Worm (Caenorhabditis elegans): ENCODE measurements around the gene F15G9.6.

DNA sequence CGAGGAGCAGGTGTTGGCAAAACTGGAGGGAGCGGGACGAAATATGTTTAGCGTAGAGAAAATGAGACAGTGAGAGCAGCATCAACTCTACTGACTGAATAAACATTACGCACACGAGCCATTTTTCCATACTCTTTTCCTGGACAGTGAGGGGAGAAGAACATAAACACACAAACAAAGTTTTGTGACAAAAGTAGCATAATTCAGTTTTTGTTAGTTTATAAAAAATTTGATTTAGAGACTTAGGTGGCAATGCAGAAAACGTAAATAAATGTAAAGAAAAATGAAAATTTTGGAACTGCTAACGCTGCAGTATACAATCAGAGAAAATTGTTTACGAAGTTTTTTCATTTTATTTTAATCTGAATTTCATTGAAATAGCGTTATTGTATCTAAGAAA lies 36.3 kb upstream of the F15G9.6 start:
- TF ChIP-seq him-1 (tag; optimal IDR thresholded peaks at IDR 0.05) (no peak), dao-5 (tag; optimal IDR thresholded peaks at IDR 0.05) (no peak)

All from whole organism, L4/young adult.